Worm (Caenorhabditis elegans): Measurements from ENCODE around the gene brd-1.

Gene brd-1

DNA sequence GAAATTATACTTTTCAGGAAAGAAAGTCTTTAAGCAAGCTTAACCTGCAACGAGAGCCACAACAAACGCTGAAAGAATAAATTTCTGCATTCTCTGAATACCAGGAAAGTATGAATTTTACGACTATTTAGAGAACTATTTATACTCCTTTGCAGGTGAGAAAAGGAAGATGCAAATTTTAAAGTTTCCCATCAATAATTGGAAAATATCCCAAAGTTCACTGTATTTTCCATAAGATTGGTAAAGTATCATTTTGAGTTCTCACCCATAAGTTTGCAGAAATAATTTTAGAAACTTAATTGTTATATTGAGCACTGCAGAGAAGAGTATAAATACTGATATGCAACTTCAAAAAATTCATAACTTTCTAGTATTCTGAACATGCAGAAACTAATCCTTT, 29.8 kb downstream of the brd-1 start, which contains the start of gene clec-158:
Gene clec-158, minus strand, starts transcription at position 101 of the 400 bp plus-strand sequence.
- TF ChIP-seq ets-7 (tag; optimal IDR thresholded peaks at IDR 0.05) (no peak), ama-1 (optimal IDR thresholded peaks at IDR 0.05) (no peak)

DNA sequence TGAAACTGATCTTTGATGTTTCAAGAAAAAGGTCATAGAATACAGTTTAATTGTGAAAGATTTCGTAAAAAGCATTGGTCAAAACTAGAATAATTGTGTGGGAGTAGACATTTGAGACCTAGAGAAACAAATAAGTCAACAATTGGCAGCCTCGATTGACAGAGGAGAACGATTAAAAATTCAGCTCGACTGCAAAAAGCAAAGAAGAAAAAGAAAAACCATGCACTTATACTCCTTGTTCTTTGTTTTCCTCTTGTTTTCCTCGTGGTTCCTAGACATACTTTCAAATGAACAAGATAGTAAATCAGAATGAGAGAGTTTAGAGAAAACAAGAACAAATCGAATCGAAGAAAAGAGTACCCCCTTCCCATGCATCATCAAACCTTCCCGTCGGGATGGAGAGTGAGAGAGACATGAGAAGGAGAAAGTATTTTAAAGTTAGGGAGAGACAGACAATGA, 31.9 kb downstream of the brd-1 start:
- no peak for TF ChIP-seq F13C5.2 (tag; optimal IDR thresholded peaks at IDR 0.05)
- TF ChIP-seq hmbx-1 (tag; optimal IDR thresholded peaks at IDR 0.05) = no peak
- no peak for TF ChIP-seq sea-1 (GFP tag; conservative IDR thresholded peaks at IDR 0.05)
- TF ChIP-seq scrt-1 (GFP tag; IDR thresholded peaks at IDR 0.05) = no peak
- no peak for TF ChIP-seq aly-1 (tag; optimal IDR thresholded peaks at IDR 0.05)
- no peak for TF ChIP-seq flt-1 (GFP tag; IDR thresholded peaks at IDR 0.05)

DNA sequence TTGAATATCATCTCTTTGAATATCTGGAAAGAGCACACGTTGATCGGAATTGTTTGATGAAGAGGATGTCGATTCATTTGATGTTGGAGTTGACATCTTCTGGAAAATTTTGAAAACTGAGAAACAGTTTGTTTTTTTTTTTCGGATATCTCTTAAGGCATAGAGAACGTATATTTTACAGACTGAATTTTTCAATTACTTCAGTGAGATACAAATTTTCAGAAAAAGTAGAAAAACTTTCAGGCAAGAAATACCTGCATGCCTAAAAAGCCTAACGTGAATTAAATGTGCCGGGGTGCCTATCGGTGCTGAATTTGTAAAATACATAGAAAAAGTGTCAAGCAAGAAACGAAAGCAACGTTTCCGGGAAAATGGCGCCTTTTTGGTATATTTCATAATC, 32.6 kb downstream of the brd-1 start, which contains the start of gene zak-1:
Gene zak-1, minus strand, starts transcription at position 101 of the 400 bp plus-strand sequence.
- TF ChIP-seq F13C5.2 (tag; optimal IDR thresholded peaks at IDR 0.05) = no peak
- TF ChIP-seq flt-1 (GFP tag; IDR thresholded peaks at IDR 0.05) = no peak
- no peak for TF ChIP-seq scrt-1 (GFP tag; IDR thresholded peaks at IDR 0.05)
- TF ChIP-seq aly-1 (tag; optimal IDR thresholded peaks at IDR 0.05) = no peak
- TF ChIP-seq hnd-1 (tag; optimal IDR thresholded peaks at IDR 0.05) = no peak
- no peak for TF ChIP-seq ama-1 (optimal IDR thresholded peaks at IDR 0.05)
- TF ChIP-seq tra-4 (tag; optimal IDR thresholded peaks at IDR 0.05) = no peak
- no peak for TF ChIP-seq hmbx-1 (tag; optimal IDR thresholded peaks at IDR 0.05)
- TF ChIP-seq ceh-13 (GFP tag; optimal IDR thresholded peaks at IDR 0.05) = no peak
- no peak for TF ChIP-seq sea-1 (GFP tag; conservative IDR thresholded peaks at IDR 0.05)
- no peak for TF ChIP-seq ceh-36 (tag; optimal IDR thresholded peaks at IDR 0.05)
- no peak for TF ChIP-seq hmg-4 (GFP tag; optimal IDR thresholded peaks at IDR 0.05)
- no peak for TF ChIP-seq ets-7 (tag; optimal IDR thresholded peaks at IDR 0.05)
- TF ChIP-seq tbx-37 (GFP tag; conservative IDR thresholded peaks at IDR 0.05) = no peak
- no peak for TF ChIP-seq pes-1 (GFP tag; IDR thresholded peaks at IDR 0.05)
- TF ChIP-seq tbx-11 (GFP tag; IDR thresholded peaks at IDR 0.05) = no peak
- no peak for TF ChIP-seq B0310.2 (tag; optimal IDR thresholded peaks at IDR 0.05)

DNA sequence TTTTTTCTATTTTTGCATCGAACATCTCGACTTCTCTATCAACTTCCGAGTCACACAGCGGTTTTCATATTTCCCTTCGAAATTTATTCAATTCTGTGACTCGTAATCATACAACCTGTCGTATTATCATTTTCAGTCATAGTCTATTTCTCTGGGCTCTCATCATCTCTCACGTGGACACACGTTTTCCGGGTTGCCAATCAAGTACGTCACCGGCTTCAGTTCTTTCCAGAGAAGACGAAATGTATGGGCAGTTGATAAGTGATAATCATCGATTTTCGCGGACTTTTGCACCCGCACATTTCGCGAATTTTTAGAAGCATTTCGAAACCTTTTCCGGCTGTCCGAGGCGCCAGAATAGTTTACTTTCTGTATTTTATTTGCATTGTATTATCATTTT, 39.0 kb downstream of the brd-1 start, which contains the start of gene srv-1:
Gene srv-1, plus strand, starts transcription at position 131 of the 400 bp plus-strand sequence.
- no peak for TF ChIP-seq hnd-1 (tag; optimal IDR thresholded peaks at IDR 0.05)
- TF ChIP-seq tbx-11 (GFP tag; IDR thresholded peaks at IDR 0.05) = no peak
- TF ChIP-seq scrt-1 (GFP tag; IDR thresholded peaks at IDR 0.05) = no peak
- no peak for TF ChIP-seq pes-1 (GFP tag; IDR thresholded peaks at IDR 0.05)
- no peak for TF ChIP-seq sea-1 (GFP tag; conservative IDR thresholded peaks at IDR 0.05)
- TF ChIP-seq ama-1 (optimal IDR thresholded peaks at IDR 0.05) = no peak
- no peak for TF ChIP-seq hmg-4 (GFP tag; optimal IDR thresholded peaks at IDR 0.05)
- TF ChIP-seq ceh-13 (GFP tag; optimal IDR thresholded peaks at IDR 0.05) = no peak
- no peak for TF ChIP-seq F13C5.2 (tag; optimal IDR thresholded peaks at IDR 0.05)
- no peak for TF ChIP-seq aly-1 (tag; optimal IDR thresholded peaks at IDR 0.05)
- no peak for TF ChIP-seq flt-1 (GFP tag; IDR thresholded peaks at IDR 0.05)
- no peak for TF ChIP-seq ets-7 (tag; optimal IDR thresholded peaks at IDR 0.05)
- TF ChIP-seq hmbx-1 (tag; optimal IDR thresholded peaks at IDR 0.05) = no peak
- no peak for TF ChIP-seq tra-4 (tag; optimal IDR thresholded peaks at IDR 0.05)
- TF ChIP-seq B0310.2 (tag; optimal IDR thresholded peaks at IDR 0.05) = no peak

DNA sequence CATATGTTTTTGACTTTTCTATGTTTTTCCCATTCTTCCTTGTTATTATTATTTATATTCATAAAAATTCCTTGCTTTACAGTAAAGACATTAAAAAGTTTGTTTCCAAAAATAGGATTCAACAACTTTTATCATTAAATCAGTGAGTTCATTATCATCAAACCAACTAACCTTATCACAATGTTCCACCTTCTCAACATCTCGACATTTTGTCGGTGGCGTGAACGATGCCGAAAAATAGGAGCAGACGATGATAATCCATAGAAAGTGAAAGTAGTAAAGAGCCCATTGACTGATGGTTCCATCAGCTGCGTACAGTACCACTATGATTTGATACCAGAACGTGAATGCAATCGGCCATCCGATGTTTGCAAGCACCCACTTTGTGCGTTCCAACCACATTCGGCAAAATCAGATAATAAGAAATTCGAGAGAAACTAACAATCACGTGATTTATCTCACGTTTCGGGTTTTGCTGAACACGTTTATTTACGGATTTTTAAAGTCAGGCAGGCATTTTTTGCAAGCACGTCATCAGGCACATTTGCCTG, 40.6 kb downstream of the brd-1 start, which contains the start of gene dhhc-5:
Gene dhhc-5, minus strand, starts transcription at position 406 of the 551 bp plus-strand sequence.
- TF ChIP-seq ama-1 (optimal IDR thresholded peaks at IDR 0.05) (no peak), sea-1 (GFP tag; conservative IDR thresholded peaks at IDR 0.05) (no peak), hmg-4 (GFP tag; optimal IDR thresholded peaks at IDR 0.05) (no peak), tra-4 (tag; optimal IDR thresholded peaks at IDR 0.05) (no peak)

DNA sequence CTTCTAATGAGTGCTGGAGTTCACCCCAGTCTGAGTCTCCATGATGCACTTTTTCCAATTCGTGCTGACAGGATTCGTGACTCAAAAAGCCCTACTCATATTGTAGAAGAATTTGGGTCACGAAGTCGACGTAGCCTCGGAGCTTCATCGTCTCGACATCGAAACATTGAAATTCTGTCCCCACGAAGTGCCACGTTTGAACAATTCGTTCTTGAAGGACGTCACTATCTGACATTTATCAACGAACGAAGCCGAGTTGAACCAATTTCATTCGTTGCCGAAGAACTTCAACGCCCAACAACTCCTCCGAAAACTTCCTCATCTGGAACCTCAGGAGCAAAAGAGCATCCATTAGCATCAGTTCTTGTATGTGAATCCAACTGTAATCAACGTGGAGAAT, 50.2 kb downstream of the brd-1 start:
- TF ChIP-seq aly-1 (tag; optimal IDR thresholded peaks at IDR 0.05) = no peak
- TF ChIP-seq flt-1 (GFP tag; IDR thresholded peaks at IDR 0.05) = no peak
- no peak for TF ChIP-seq hmg-4 (GFP tag; optimal IDR thresholded peaks at IDR 0.05)
- no peak for TF ChIP-seq sea-1 (GFP tag; conservative IDR thresholded peaks at IDR 0.05)
- TF ChIP-seq ets-7 (tag; optimal IDR thresholded peaks at IDR 0.05) = no peak
- TF ChIP-seq ama-1 (optimal IDR thresholded peaks at IDR 0.05) = no peak
- no peak for TF ChIP-seq ceh-13 (GFP tag; optimal IDR thresholded peaks at IDR 0.05)
- TF ChIP-seq tbx-37 (GFP tag; conservative IDR thresholded peaks at IDR 0.05) = no peak
- TF ChIP-seq tbx-11 (GFP tag; IDR thresholded peaks at IDR 0.05) = no peak
- TF ChIP-seq F13C5.2 (tag; optimal IDR thresholded peaks at IDR 0.05) = no peak
- no peak for TF ChIP-seq B0310.2 (tag; optimal IDR thresholded peaks at IDR 0.05)
- no peak for TF ChIP-seq pes-1 (GFP tag; IDR thresholded peaks at IDR 0.05)
- no peak for TF ChIP-seq ceh-36 (tag; optimal IDR thresholded peaks at IDR 0.05)
- no peak for TF ChIP-seq scrt-1 (GFP tag; IDR thresholded peaks at IDR 0.05)
- no peak for TF ChIP-seq tra-4 (tag; optimal IDR thresholded peaks at IDR 0.05)
- no peak for TF ChIP-seq hmbx-1 (tag; optimal IDR thresholded peaks at IDR 0.05)
- TF ChIP-seq hnd-1 (tag; optimal IDR thresholded peaks at IDR 0.05) = no peak

DNA sequence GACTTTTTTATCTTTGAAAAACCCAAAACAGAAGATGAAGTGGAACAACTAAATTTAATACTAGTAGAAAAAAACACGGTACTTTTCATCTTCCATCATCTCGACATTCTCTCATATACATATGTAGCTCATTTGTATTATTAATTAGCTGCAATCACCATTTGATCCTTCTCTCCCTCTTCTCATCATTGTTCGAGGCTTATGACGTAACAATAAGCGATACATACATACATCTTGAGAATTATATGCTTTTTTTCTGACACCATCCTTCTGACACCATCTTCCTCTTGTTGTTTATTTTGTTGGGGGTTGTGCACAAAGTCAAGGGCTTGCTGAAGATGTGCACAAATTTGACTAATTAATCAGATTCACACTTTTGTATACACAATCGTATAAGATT, 52.0 kb downstream of the brd-1 start:
- TF ChIP-seq B0310.2 (tag; optimal IDR thresholded peaks at IDR 0.05) (no peak), ceh-36 (tag; optimal IDR thresholded peaks at IDR 0.05) (no peak), F13C5.2 (tag; optimal IDR thresholded peaks at IDR 0.05) (no peak), ama-1 (optimal IDR thresholded peaks at IDR 0.05) (no peak), ets-7 (tag; optimal IDR thresholded peaks at IDR 0.05) (no peak), tbx-11 (GFP tag; IDR thresholded peaks at IDR 0.05) (no peak)
